Fruit fly (Drosophila melanogaster) whole organism, embryonic: Measurements from ENCODE around the gene puf.

Experiments
- CG10321 ChIP-seq: fragments of 200-800 bp; sonication (Bioruptor generic); IDR thresholded peaks from 2 replicates; pipeline ENCODE4 v1.3.6; 2022; ENCODE audit warnings: missing biosample characterization, missing genetic modification characterization
- CG6854 ChIP-seq: fragments of 200-800 bp; sonication (Bioruptor generic); optimal IDR thresholded peaks from 3 replicates; lab custom pipeline; 2017; ENCODE audit warnings: missing biosample characterization, mild to moderate bottlenecking, missing genetic modification characterization
- D19B ChIP-seq: fragments of 200-800 bp; sonication (Bioruptor generic); optimal IDR thresholded peaks from 2 replicates; lab custom pipeline; 2017; ENCODE audit warnings: missing biosample characterization, mild to moderate bottlenecking, missing genetic modification characterization
- Lpt ChIP-seq: fragments of >200 bp; optimal IDR thresholded peaks from 2 replicates; lab custom pipeline; 2018; ENCODE audit warnings: missing biosample characterization, missing genetic modification characterization
- Mad ChIP-seq: fragments of 200-800 bp; sonication (Bioruptor generic); optimal IDR thresholded peaks from 2 replicates; lab custom pipeline; 2016; ENCODE audit warnings: missing biosample characterization, missing genetic modification characterization
- salm ChIP-seq: fragments of 200-800 bp; sonication (Bioruptor generic); optimal IDR thresholded peaks from 2 replicates; lab custom pipeline; 2018; ENCODE audit warnings: missing biosample characterization, mild to moderate bottlenecking, missing genetic modification characterization

DNA sequence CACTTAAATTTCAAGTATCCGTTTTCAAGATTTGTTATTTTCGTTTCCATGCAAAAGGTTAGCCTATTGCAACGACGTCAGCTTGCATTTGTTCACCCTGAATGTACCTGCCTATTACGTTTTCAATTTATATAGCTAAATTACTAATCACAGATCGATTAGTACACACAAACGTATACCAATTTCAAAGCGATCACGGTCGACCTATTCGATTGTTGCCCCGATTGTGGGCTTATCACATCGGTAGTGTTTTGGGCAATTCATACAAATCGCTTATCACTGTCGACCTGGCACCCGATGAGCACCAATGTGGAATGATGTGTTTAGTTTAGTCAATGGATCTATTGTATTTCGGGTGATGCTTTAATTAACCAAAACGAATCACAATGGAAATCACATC, 53.0 kb downstream of the puf start:
- TF ChIP-seq Lpt (no peak), CG10321 (GFP tag; lab: Robert Waterston, UW) (no peak), D19B (GFP tag; lab: Kevin White, UChicago) (no peak), Mad (GFP tag; lab: Kevin White, UChicago) (no peak), CG6854 (no peak), salm (no peak)
